Worm (Caenorhabditis elegans) whole organism, midembryonic: ENCODE results near the gene acs-11.

Experiments used
- cog-1 ChIP-seq: sonication (generic microtip); optimal IDR thresholded peaks from 2 replicates; lab custom pipeline; 2016; ENCODE audit warnings: missing genetic modification characterization, missing compliant biosample characterization
- flt-1 ChIP-seq: fragments of 200-800 bp; sonication (Bioruptor generic); IDR thresholded peaks from 2 replicates; pipeline ENCODE4 v1.3.6; 2022; ENCODE audit warnings: missing genetic modification characterization, missing compliant biosample characterization
- klf-2 ChIP-seq: fragments of 200-800 bp; sonication (Bioruptor generic); conservative IDR thresholded peaks from 2 replicates; pipeline ENCODE4 v1.3.6; 2022; ENCODE audit warnings: missing genetic modification reagents, missing genetic modification characterization, missing compliant biosample characterization
- med-1 ChIP-seq: sonication (generic microtip); optimal IDR thresholded peaks from 2 replicates; lab custom pipeline; 2017; ENCODE audit warnings: missing genetic modification characterization, mild to moderate bottlenecking, missing compliant biosample characterization, antibody characterized with exemption, missing genetic modification reagents; ENCODE audit not compliant: insufficient read depth
- ref-1 ChIP-seq: fragments of 200-800 bp; sonication (Bioruptor generic); conservative IDR thresholded peaks from 2 replicates; pipeline ENCODE4 v1.3.6; 2022; ENCODE audit warnings: missing genetic modification reagents, missing genetic modification characterization, missing compliant biosample characterization
- tab-1 ChIP-seq: fragments of 200-800 bp; sonication (Bioruptor generic); IDR thresholded peaks from 2 replicates; pipeline ENCODE4 v1.3.6; 2022; ENCODE audit warnings: missing genetic modification characterization, missing compliant biosample characterization
- ztf-23 ChIP-seq: fragments of 200-800 bp; sonication (Bioruptor generic); IDR thresholded peaks from 2 replicates; pipeline ENCODE4 v1.3.6; 2022; ENCODE audit warnings: missing genetic modification reagents, missing genetic modification characterization, missing compliant biosample characterization
- ztf-29 ChIP-seq: fragments of 200-800 bp; sonication (Bioruptor generic); IDR thresholded peaks from 2 replicates; pipeline ENCODE4 v1.3.6; 2022; ENCODE audit warnings: missing genetic modification reagents, missing genetic modification characterization, missing compliant biosample characterization

DNA sequence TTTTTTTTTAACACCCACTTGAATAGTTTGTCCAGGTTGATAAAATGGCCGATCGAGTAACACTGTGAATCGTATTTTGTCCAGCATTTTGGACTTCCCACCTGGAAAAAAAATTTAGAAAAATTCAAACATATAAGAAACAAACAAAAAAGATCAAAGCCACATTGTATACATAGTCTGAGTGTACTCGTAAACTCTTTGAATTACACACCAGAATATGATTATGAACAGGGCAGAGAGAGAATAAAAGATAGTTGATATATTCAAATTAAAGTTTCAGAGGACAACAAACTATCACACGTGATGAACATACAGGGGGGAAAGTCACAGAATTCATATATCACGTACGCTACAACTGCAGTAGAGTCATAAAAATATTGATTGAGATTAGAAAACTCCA lies 24.3 kb downstream of the acs-11 start, which contains the start of gene ttm-2:
- TF ChIP-seq flt-1 (GFP tag; lab: Robert Waterston, UW) (no peak), ztf-29 (GFP tag; lab: Robert Waterston, UW) (no peak), tab-1 (GFP tag; lab: Robert Waterston, UW) (no peak), cog-1 (no peak), ztf-23 (no peak), ref-1 (GFP tag; lab: Robert Waterston, UW) (no peak), med-1 (GFP tag; lab: Kevin White, UChicago) (no peak), klf-2 (GFP tag; lab: Robert Waterston, UW) (no peak)
